Worm (Caenorhabditis elegans) whole organism, late embryonic: ENCODE data around the gene F14F7.5.

Source experiments
- F13H6.1 ChIP-seq: sonication (generic microtip); optimal IDR thresholded peaks from 2 replicates; lab custom pipeline; 2016; ENCODE audit warnings: missing genetic modification characterization, missing compliant biosample characterization
- odd-2 ChIP-seq: sonication (generic microtip); optimal IDR thresholded peaks from 2 replicates; lab custom pipeline; 2017; ENCODE audit warnings: antibody characterized with exemption, mild to moderate bottlenecking, missing genetic modification characterization, missing compliant biosample characterization
- pqm-1 ChIP-seq: sonication (generic microtip); optimal IDR thresholded peaks from 2 replicates; lab custom pipeline; 2016; ENCODE audit warnings: missing genetic modification characterization, missing compliant biosample characterization
- ref-2 ChIP-seq: sonication (generic microtip); optimal IDR thresholded peaks from 2 replicates; lab custom pipeline; 2016; ENCODE audit warnings: missing genetic modification characterization, missing compliant biosample characterization
- tbx-2 ChIP-seq: sonication (generic microtip); optimal IDR thresholded peaks from 2 replicates; lab custom pipeline; 2016; ENCODE audit warnings: missing genetic modification characterization, missing compliant biosample characterization

DNA sequence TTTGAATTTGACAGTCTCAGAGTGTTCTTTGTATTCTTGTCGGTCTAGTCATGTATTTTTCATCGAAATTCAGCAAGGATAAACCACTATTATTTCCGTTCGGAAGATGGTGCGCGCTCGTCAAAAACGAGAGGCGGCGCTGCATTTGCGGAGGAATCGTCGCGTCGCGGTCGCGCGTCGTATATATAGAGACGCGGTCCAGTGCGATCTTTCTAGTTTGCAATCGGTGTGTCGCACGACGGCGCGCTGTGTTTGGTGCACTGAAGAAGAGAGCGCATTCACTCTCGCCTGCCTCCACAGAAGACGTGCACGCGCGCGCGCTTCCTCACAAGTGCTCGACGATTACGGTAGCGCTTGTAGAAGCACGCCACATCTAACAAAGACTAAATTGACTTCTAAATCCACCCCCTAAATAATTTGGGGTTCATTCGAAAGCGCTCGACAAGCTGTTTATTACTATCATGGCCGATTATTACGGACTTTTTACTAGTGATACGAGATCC is 38.8 kb downstream of the F14F7.5 start, which contains the start of gene Y39E4B.6:
- TF ChIP-seq pqm-1 (peak; percentile 88), odd-2 (tag; lab: Kevin White, UChicago) (no peak), tbx-2 (tag; lab: Kevin White, UChicago) (peak; percentile 98), ref-2 (tag; lab: Kevin White, UChicago) (peak; percentile 99), F13H6.1 (tag; lab: Kevin White, UChicago) (peak; percentile 88)
